Worm (Caenorhabditis elegans): ENCODE data around the gene phy-3.

The phy-3 gene

ce11 chrV:16884744-16885143 lies 51.8 kb downstream of the phy-3 start, which contains the start of gene F09C6.13:
Gene F09C6.13, plus strand, starts transcription at chrV:16885044.
- TF ChIP-seq him-1 (tag; optimal IDR thresholded peaks at IDR 0.05) (no peak), W03F9.2 (tag; optimal IDR thresholded peaks at IDR 0.05) (no peak), dao-5 (tag; optimal IDR thresholded peaks at IDR 0.05) (no peak)

All from whole organism, L4/young adult.